Worm (Caenorhabditis elegans): ENCODE results near the gene lit-1.

DNA sequence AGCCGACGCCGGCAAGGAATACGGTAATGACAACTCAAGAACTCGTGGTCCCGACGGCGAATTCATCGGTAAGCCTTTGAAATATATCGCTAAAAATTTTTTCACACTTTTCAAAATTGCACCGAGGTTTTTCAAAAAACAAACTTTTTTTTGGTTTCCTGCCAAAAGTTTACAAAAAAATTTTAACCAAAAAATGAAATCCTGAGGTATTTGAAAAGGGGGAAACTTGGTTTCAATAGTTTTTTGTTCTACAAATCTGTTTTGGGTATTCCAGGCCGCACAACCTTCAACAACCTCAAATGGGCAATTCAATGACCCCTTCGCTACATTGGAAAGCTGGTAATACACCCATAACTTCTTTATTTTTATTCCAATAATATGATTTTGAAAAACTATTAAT is 19.8 kb upstream of the lit-1 start:
- TF ChIP-seq lin-13 (GFP tag; optimal IDR thresholded peaks at IDR 0.05) (no peak), pqm-1 (tag; optimal IDR thresholded peaks at IDR 0.05) (no peak), sup-37 (GFP tag; optimal IDR thresholded peaks at IDR 0.05) (no peak)

All from whole organism, L1 larva.